Fruit fly (Drosophila melanogaster) whole organism, prepupa: ENCODE data around the gene CG33191.

ENCODE experiments used
- Blimp-1 ChIP-seq: fragments of 200-800 bp; sonication (Bioruptor generic); optimal IDR thresholded peaks from 3 replicates; lab custom pipeline; 2017; ENCODE audit warnings: missing biosample characterization, missing genetic modification characterization, mild to moderate bottlenecking, moderate library complexity, missing genetic modification reagents
- CG10631 ChIP-seq: fragments of 200-800 bp; sonication (Bioruptor generic); optimal IDR thresholded peaks from 2 replicates; lab custom pipeline; 2016; ENCODE audit warnings: missing biosample characterization, missing genetic modification characterization
- CG11294 ChIP-seq: fragments of 200-800 bp; sonication (Bioruptor generic); IDR thresholded peaks from 2 replicates; pipeline ENCODE4 v1.3.6; 2022; ENCODE audit warnings: missing biosample characterization, missing genetic modification characterization
- CG11762 ChIP-seq: fragments of 200-800 bp; sonication (Bioruptor generic); optimal IDR thresholded peaks from 3 replicates; lab custom pipeline; 2016; ENCODE audit warnings: missing biosample characterization, missing genetic modification characterization; ENCODE audit not compliant: insufficient read depth
- CG15336 ChIP-seq: fragments of 200-800 bp; sonication (Bioruptor generic); IDR thresholded peaks from 2 replicates; pipeline ENCODE4 v1.3.6; 2022; ENCODE audit warnings: missing biosample characterization, missing genetic modification characterization
- CG1621 ChIP-seq: fragments of 200-800 bp; sonication (Bioruptor generic); optimal IDR thresholded peaks from 3 replicates; lab custom pipeline; 2018; ENCODE audit warnings: missing biosample characterization, mild to moderate bottlenecking, missing genetic modification characterization
- CG16779 ChIP-seq: fragments of 200-800 bp; sonication (Bioruptor generic); optimal IDR thresholded peaks from 3 replicates; lab custom pipeline; 2017; ENCODE audit warnings: missing biosample characterization, mild to moderate bottlenecking, missing genetic modification characterization
- CG3032 ChIP-seq: fragments of 200-800 bp; optimal IDR thresholded peaks from 2 replicates; lab custom pipeline; 2019; ENCODE audit warnings: missing biosample characterization, mild to moderate bottlenecking, missing genetic modification characterization, moderate library complexity
- CG31627 ChIP-seq: fragments of 200-800 bp; sonication (Bioruptor generic); optimal IDR thresholded peaks from 3 replicates; lab custom pipeline; 2016; ENCODE audit warnings: missing biosample characterization, missing genetic modification characterization
- CG3919 ChIP-seq: fragments of 200-800 bp; sonication (Bioruptor generic); optimal IDR thresholded peaks from 3 replicates; lab custom pipeline; 2016; ENCODE audit warnings: missing biosample characterization, missing genetic modification characterization
- CG6163 ChIP-seq: fragments of 200-800 bp; sonication (Bioruptor generic); IDR thresholded peaks from 3 replicates; pipeline ENCODE4 v1.3.6; 2022; ENCODE audit warnings: missing biosample characterization, missing genetic modification characterization
- CG6276 ChIP-seq: fragments of 200-800 bp; sonication (Bioruptor generic); optimal IDR thresholded peaks from 2 replicates; lab custom pipeline; 2017; ENCODE audit warnings: missing biosample characterization, mild to moderate bottlenecking, missing genetic modification characterization
- CG6792 ChIP-seq: fragments of 200-800 bp; sonication (Bioruptor generic); optimal IDR thresholded peaks from 3 replicates; lab custom pipeline; 2016; ENCODE audit warnings: missing biosample characterization, missing genetic modification characterization
- CG6808 ChIP-seq: fragments of 200-800 bp; sonication (Bioruptor generic); optimal IDR thresholded peaks from 3 replicates; lab custom pipeline; 2017; ENCODE audit warnings: missing biosample characterization, missing genetic modification characterization, mild to moderate bottlenecking, moderate library complexity, missing genetic modification reagents
- CG8119 ChIP-seq: fragments of 200-800 bp; sonication (Bioruptor generic); IDR thresholded peaks from 3 replicates; pipeline ENCODE4 v1.3.6; 2022; ENCODE audit warnings: missing biosample characterization, missing genetic modification characterization
- Eip75B ChIP-seq: fragments of 200-800 bp; sonication (Bioruptor generic); optimal IDR thresholded peaks from 3 replicates; lab custom pipeline; 2016; ENCODE audit warnings: missing biosample characterization, missing genetic modification characterization
- Eip78C ChIP-seq: fragments of 200-800 bp; sonication (Bioruptor generic); peaks from one replicate; lab custom pipeline; 2016; ENCODE audit warnings: missing biosample characterization, missing genetic modification characterization
- Ets21C ChIP-seq: fragments of 200-800 bp; sonication (Bioruptor generic); optimal IDR thresholded peaks from 3 replicates; lab custom pipeline; 2016; ENCODE audit warnings: missing biosample characterization, missing genetic modification characterization
- Gug ChIP-seq: fragments of 200-800 bp; sonication (Bioruptor generic); IDR thresholded peaks from 2 replicates; pipeline ENCODE4 v1.3.6; 2022; ENCODE audit warnings: missing biosample characterization, missing genetic modification characterization
- Lpt ChIP-seq: fragments of 200-800 bp; sonication (Bioruptor generic); optimal IDR thresholded peaks from 3 replicates; lab custom pipeline; 2016; ENCODE audit warnings: missing biosample characterization, missing genetic modification characterization
- OdsH ChIP-seq: fragments of 200-800 bp; sonication (Bioruptor generic); optimal IDR thresholded peaks from 3 replicates; lab custom pipeline; 2016; ENCODE audit warnings: missing biosample characterization, missing genetic modification characterization
- Smox ChIP-seq: fragments of 200-800 bp; sonication (Bioruptor generic); optimal IDR thresholded peaks from 3 replicates; lab custom pipeline; 2016; ENCODE audit warnings: missing biosample characterization, missing genetic modification characterization
- Sox102F ChIP-seq: fragments of 200-800 bp; sonication (Bioruptor generic); optimal IDR thresholded peaks from 2 replicates; lab custom pipeline; 2016; ENCODE audit warnings: missing biosample characterization, mild to moderate bottlenecking, missing genetic modification characterization
- Sox14 ChIP-seq: fragments of 200-800 bp; sonication (Bioruptor generic); optimal IDR thresholded peaks from 3 replicates; lab custom pipeline; 2016; ENCODE audit warnings: missing biosample characterization, missing genetic modification characterization
- Sox15 ChIP-seq: fragments of 200-800 bp; sonication (Bioruptor generic); optimal IDR thresholded peaks from 3 replicates; lab custom pipeline; 2016; ENCODE audit warnings: missing biosample characterization, missing genetic modification characterization
- achi ChIP-seq: fragments of 200-800 bp; sonication (Bioruptor generic); optimal IDR thresholded peaks from 3 replicates; lab custom pipeline; 2016; ENCODE audit warnings: missing biosample characterization, missing genetic modification characterization
- dac ChIP-seq: fragments of 200-800 bp; sonication (Bioruptor generic); optimal IDR thresholded peaks from 2 replicates; lab custom pipeline; 2017; ENCODE audit warnings: missing biosample characterization, mild to moderate bottlenecking, missing genetic modification characterization
- dsx ChIP-seq: fragments of 200-800 bp; optimal IDR thresholded peaks from 3 replicates; lab custom pipeline; 2019; ENCODE audit warnings: missing biosample characterization, mild to moderate bottlenecking, missing genetic modification characterization, moderate library complexity; ENCODE audit not compliant: poor library complexity, severe bottlenecking
- eg ChIP-seq: fragments of 200-800 bp; sonication (Bioruptor generic); IDR thresholded peaks from 3 replicates; pipeline ENCODE4 v1.3.6; 2022; ENCODE audit warnings: missing biosample characterization, missing genetic modification characterization
- esn ChIP-seq: fragments of 200-800 bp; sonication (Bioruptor generic); optimal IDR thresholded peaks from 2 replicates; lab custom pipeline; 2016; ENCODE audit warnings: missing biosample characterization, mild to moderate bottlenecking, missing genetic modification characterization, moderate library complexity
- fd59A ChIP-seq: fragments of 200-800 bp; sonication (Bioruptor generic); optimal IDR thresholded peaks from 2 replicates; lab custom pipeline; 2017; ENCODE audit warnings: missing biosample characterization, mild to moderate bottlenecking, missing genetic modification characterization, missing genetic modification reagents
- fd85E ChIP-seq: fragments of 200-800 bp; sonication (Bioruptor generic); optimal IDR thresholded peaks from 3 replicates; lab custom pipeline; 2016; ENCODE audit warnings: missing biosample characterization, missing genetic modification characterization
- salr ChIP-seq, 2 experiments: fragments of 200-800 bp; sonication (Bioruptor generic); optimal IDR thresholded peaks; 3 replicates each; lab custom pipeline; 2016 to 2018; ENCODE audit warnings: missing biosample characterization in 2 of 2, missing genetic modification characterization in 2 of 2, mild to moderate bottlenecking in 1 of 2
- ss ChIP-seq, 2 experiments: fragments of 200-800 bp; sonication (Bioruptor generic); optimal IDR thresholded peaks; 2 replicates in 1 of 2; 3 replicates in 1 of 2; lab custom pipeline; 2017 to 2018; ENCODE audit warnings: mild to moderate bottlenecking in 2 of 2, missing biosample characterization in 2 of 2, missing genetic modification characterization in 2 of 2, moderate library complexity in 1 of 2
- svp ChIP-seq: fragments of 200-800 bp; sonication (Bioruptor generic); peaks from one replicate; lab custom pipeline; 2016; ENCODE audit warnings: missing biosample characterization, missing genetic modification characterization
- topi ChIP-seq: fragments of 200-800 bp; sonication (Bioruptor generic); optimal IDR thresholded peaks from 3 replicates; lab custom pipeline; 2016; ENCODE audit warnings: missing biosample characterization, missing genetic modification characterization

Gene CG33191

DNA sequence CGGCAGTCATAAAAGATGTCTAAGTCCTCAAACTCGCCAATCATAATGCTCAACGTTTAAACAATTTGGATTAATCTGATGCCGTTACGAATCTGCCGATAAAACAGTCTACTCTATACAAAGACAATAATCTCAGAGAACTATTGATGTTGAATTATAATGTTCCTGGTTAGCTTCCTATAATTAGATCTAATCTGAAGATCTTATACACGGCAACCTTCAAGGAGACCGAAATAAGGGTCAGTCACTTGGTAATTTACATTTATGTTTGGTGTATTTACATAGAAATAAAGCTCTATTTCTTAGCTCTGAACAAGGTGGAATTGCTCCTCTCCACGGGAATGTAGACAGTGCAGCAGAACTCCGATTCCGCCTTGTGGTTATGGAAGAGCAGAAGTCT is 966 bp upstream of the CG33191 start, which contains the start of gene CG33189:
Gene CG33189 (minus strand): TSS at position 101 of the 400 bp plus-strand sequence.
- no peak for TF ChIP-seq CG11762
- TF ChIP-seq Gug (GFP tag; lab: Robert Waterston, UW) = no peak
- no peak for TF ChIP-seq dac (GFP tag; lab: Kevin White, UChicago)
- TF ChIP-seq CG11294 (GFP tag; lab: Robert Waterston, UW) = no peak
- no peak for TF ChIP-seq Smox (GFP tag; lab: Kevin White, UChicago)
- TF ChIP-seq dsx = no peak
- no peak for TF ChIP-seq OdsH (GFP tag; lab: Kevin White, UChicago)

DNA sequence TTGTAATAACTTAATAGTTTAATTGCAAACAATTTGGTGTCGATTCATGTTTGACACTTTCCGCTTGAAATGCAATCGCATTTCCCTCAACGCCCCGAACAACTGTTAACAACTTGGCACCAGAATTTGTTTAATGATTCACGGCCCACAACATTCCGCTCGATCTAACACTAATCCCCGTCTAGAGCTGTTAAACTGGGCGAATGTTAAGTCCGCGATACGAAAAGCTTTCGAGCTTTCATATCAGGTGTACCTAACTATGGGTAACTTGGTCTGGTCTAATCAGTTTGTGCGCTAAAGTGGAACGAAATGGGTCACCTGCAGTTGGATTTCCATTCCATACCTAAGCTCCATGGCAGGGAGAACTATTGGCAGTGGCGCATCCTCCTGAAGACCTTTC is 6.6 kb downstream of the CG33191 start, which contains the start of gene CG34301:
Gene CG34301 (plus strand): TSS at position 301 of the 400 bp plus-strand sequence.
- TF ChIP-seq CG1621 (tag; lab: Kevin White, UChicago) = no peak
- TF ChIP-seq CG11294 (GFP tag; lab: Robert Waterston, UW) = no peak
- TF ChIP-seq CG6163 (GFP tag; lab: Robert Waterston, UW) = no peak
- TF ChIP-seq eg (GFP tag; lab: Robert Waterston, UW) = no peak
- TF ChIP-seq CG31627 (GFP tag; lab: Kevin White, UChicago) = no peak
- TF ChIP-seq ss (GFP tag; optimal IDR thresholded peaks at IDR 0.05; lab: Kevin White, UChicago) = no peak
- no peak for TF ChIP-seq Sox102F
- TF ChIP-seq svp (GFP tag; lab: Kevin White, UChicago) = no peak
- TF ChIP-seq CG6808 (GFP tag; lab: Kevin White, UChicago) = no peak
- TF ChIP-seq esn (GFP tag; lab: Kevin White, UChicago) = no peak
- no peak for TF ChIP-seq fd59A (GFP tag; lab: Kevin White, UChicago)
- TF ChIP-seq Smox (GFP tag; lab: Kevin White, UChicago) = no peak
- TF ChIP-seq CG15336 (GFP tag; lab: Robert Waterston, UW) = no peak
- no peak for TF ChIP-seq CG3919
- TF ChIP-seq Ets21C (GFP tag; lab: Kevin White, UChicago) = no peak
- TF ChIP-seq Sox14 (GFP tag; lab: Kevin White, UChicago) = no peak
- no peak for TF ChIP-seq Eip78C
- no peak for TF ChIP-seq CG6276 (GFP tag; lab: Kevin White, UChicago)
- no peak for TF ChIP-seq CG10631
- TF ChIP-seq Gug (GFP tag; lab: Robert Waterston, UW) = no peak

DNA sequence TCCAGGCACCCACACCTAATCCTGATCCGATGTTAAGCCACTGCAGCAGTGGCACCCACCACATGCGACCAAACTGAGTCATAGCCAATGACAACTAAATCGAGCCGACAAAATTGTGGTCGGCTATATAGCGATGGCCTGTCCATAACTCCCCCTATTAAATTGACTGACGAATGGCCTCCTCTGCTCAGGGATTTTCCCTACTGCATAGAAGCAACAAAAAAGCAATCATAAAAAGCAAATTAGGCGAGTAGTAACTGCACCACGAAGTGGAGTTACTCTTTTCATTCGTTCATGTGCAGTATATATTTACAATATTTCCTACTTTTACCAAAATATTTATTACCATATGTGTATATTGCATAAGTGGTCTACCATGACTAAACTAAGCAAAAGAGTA is 7.1 kb downstream of the CG33191 start, which contains the start of gene CG13318:
Gene CG13318 (minus strand): TSS at position 101 of the 400 bp plus-strand sequence.
- TF ChIP-seq achi (GFP tag; lab: Kevin White, UChicago) = no peak
- TF ChIP-seq Lpt (GFP tag; lab: Kevin White, UChicago) = no peak
- TF ChIP-seq fd85E (GFP tag; lab: Kevin White, UChicago) = no peak
- no peak for TF ChIP-seq salr (GFP tag; optimal IDR thresholded peaks at IDR 0.05; lab: Kevin White, UChicago)
- no peak for TF ChIP-seq CG3032 (tag; lab: Kevin White, UChicago)
- no peak for TF ChIP-seq Eip75B (GFP tag; lab: Kevin White, UChicago)
- TF ChIP-seq Sox15 (GFP tag; lab: Kevin White, UChicago) = no peak
- no peak for TF ChIP-seq CG8119 (GFP tag; lab: Robert Waterston, UW)
- TF ChIP-seq Blimp-1 (GFP tag; lab: Kevin White, UChicago) = no peak

DNA sequence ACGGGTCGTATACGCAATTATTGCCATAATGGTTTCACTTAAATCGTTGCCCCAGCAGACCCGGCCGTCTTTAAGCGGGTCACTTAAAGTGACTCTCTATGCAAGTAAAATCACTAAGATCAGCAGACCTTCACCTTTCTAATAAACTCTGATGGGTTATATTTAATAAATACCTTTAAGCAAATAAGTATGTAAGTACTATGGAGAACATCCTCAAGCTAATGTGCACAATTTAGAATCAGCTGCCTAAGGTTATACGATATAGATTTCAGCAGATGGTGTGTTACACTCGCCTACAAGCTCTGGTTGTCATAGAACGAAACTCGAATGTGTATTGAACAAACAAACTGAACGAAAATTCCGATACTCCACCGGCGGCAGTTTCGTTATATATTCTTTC is 10.6 kb downstream of the CG33191 start, which contains the start of gene CG8236:
Gene CG8236 (plus strand): TSS at position 301 of the 400 bp plus-strand sequence.
- TF ChIP-seq Blimp-1 (GFP tag; lab: Kevin White, UChicago) (no peak), OdsH (GFP tag; lab: Kevin White, UChicago) (no peak), CG31627 (GFP tag; lab: Kevin White, UChicago) (no peak)

DNA sequence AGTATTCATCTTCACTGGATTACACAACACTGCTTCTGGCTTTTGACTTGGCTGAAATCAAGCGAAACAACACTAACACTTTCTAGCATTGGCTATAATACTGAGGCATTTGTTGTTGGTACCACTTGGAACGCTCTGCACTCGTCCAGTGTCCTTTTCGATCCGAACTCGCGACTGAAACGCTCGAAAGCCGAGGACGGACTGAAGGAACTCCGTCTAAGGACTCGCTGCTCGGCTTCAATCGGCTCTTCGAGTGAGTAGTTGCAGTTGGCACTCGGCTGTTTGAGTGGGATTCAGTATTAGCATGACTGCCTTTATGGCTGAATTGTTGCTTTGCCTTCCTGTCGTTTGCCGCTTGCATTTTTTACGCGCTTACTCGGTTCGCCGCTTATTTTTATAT is 11.7 kb downstream of the CG33191 start, which contains the start of the genes CG34135 and CG11768:
Gene CG34135 (minus strand): TSS at position 194 of the 400 bp plus-strand sequence.
Gene CG11768 (minus strand): TSS at position 203 of the 400 bp plus-strand sequence.
- TF ChIP-seq eg (GFP tag; lab: Robert Waterston, UW) = no peak
- TF ChIP-seq Sox14 (GFP tag; lab: Kevin White, UChicago) = no peak
- TF ChIP-seq Ets21C (GFP tag; lab: Kevin White, UChicago) = no peak
- TF ChIP-seq CG11762 = no peak
- TF ChIP-seq CG6808 (GFP tag; lab: Kevin White, UChicago) = no peak
- no peak for TF ChIP-seq CG16779 (tag; lab: Kevin White, UChicago)
- no peak for TF ChIP-seq CG6792 (GFP tag; lab: Kevin White, UChicago)
- no peak for TF ChIP-seq topi
- TF ChIP-seq Blimp-1 (GFP tag; lab: Kevin White, UChicago) = no peak
